Fruit fly (Drosophila melanogaster) whole organism, embryonic: Measurements from ENCODE around the gene mRpL27.

ENCODE experiments used
- Ada2b ChIP-seq: fragments of 200-800 bp; sonication (Bioruptor generic); IDR thresholded peaks from 2 replicates; pipeline ENCODE4 v1.3.6; 2022; ENCODE audit warnings: missing biosample characterization, missing genetic modification characterization
- Atf3 ChIP-seq: fragments of 200-800 bp; sonication (Bioruptor generic); optimal IDR thresholded peaks from 3 replicates; lab custom pipeline; 2016; ENCODE audit warnings: missing biosample characterization, missing genetic modification characterization
- CG1024 ChIP-seq: fragments of 200-800 bp; sonication (Bioruptor generic); IDR thresholded peaks from 2 replicates; pipeline ENCODE4 v1.3.6; 2022; ENCODE audit warnings: missing biosample characterization, missing genetic modification characterization
- CG10654 ChIP-seq: fragments of 200-800 bp; sonication (Bioruptor generic); optimal IDR thresholded peaks from 2 replicates; lab custom pipeline; 2016; ENCODE audit warnings: missing biosample characterization, missing genetic modification characterization
- CG11085 ChIP-seq: fragments of 200-800 bp; sonication (Bioruptor generic); IDR thresholded peaks from 2 replicates; pipeline ENCODE4 v1.3.6; 2022; ENCODE audit warnings: missing biosample characterization, missing genetic modification characterization
- CG11247 ChIP-seq: fragments of 200-800 bp; sonication (Bioruptor generic); IDR thresholded peaks from 2 replicates; pipeline ENCODE4 v1.3.6; 2022; ENCODE audit warnings: missing biosample characterization, missing genetic modification characterization
- CG12219 ChIP-seq: fragments of 200-800 bp; sonication (Bioruptor generic); optimal IDR thresholded peaks from 3 replicates; lab custom pipeline; 2018; ENCODE audit warnings: missing biosample characterization, mild to moderate bottlenecking, missing genetic modification characterization
- CG12769 ChIP-seq: fragments of 200-800 bp; sonication (Bioruptor generic); optimal IDR thresholded peaks from 2 replicates; lab custom pipeline; 2019; ENCODE audit warnings: missing biosample characterization, mild to moderate bottlenecking, missing genetic modification characterization, moderate library complexity
- CG13287 ChIP-seq: fragments of 200-800 bp; sonication (Bioruptor generic); IDR thresholded peaks from 2 replicates; pipeline ENCODE4 v1.3.6; 2022; ENCODE audit warnings: missing biosample characterization, missing genetic modification characterization; ENCODE audit not compliant: partially characterized antibody
- CG13424 ChIP-seq: fragments of 200-800 bp; sonication (Bioruptor generic); optimal IDR thresholded peaks from 2 replicates; lab custom pipeline; 2019; ENCODE audit warnings: missing biosample characterization, mild to moderate bottlenecking, missing genetic modification characterization, moderate library complexity
- CG15601 ChIP-seq: fragments of 200-800 bp; sonication (Bioruptor generic); optimal IDR thresholded peaks from 3 replicates; lab custom pipeline; 2019; ENCODE audit warnings: missing biosample characterization, mild to moderate bottlenecking, missing genetic modification characterization, moderate library complexity
- CG15696 ChIP-seq: fragments of 200-800 bp; sonication (Bioruptor generic); optimal IDR thresholded peaks from 2 replicates; lab custom pipeline; 2019; ENCODE audit warnings: missing biosample characterization, mild to moderate bottlenecking, missing genetic modification characterization, moderate library complexity
- CG16813 ChIP-seq: fragments of 200-800 bp; sonication (Bioruptor generic); IDR thresholded peaks from 3 replicates; pipeline ENCODE4 v1.3.6; 2022; ENCODE audit warnings: missing biosample characterization, missing genetic modification characterization; ENCODE audit not compliant: partially characterized antibody
- CG17328 ChIP-seq: fragments of 200-800 bp; sonication (Bioruptor generic); IDR thresholded peaks from 2 replicates; pipeline ENCODE4 v1.3.6; 2022; ENCODE audit warnings: missing biosample characterization, missing genetic modification characterization
- CG18599 ChIP-seq: fragments of 200-800 bp; sonication (Bioruptor generic); optimal IDR thresholded peaks from 3 replicates; lab custom pipeline; 2017; ENCODE audit warnings: missing biosample characterization, missing genetic modification characterization, mild to moderate bottlenecking, moderate library complexity, missing genetic modification reagents
- CG2202 ChIP-seq: fragments of 200-800 bp; sonication (Bioruptor generic); optimal IDR thresholded peaks from 2 replicates; lab custom pipeline; 2018; ENCODE audit warnings: missing biosample characterization, mild to moderate bottlenecking, missing genetic modification characterization
- CG3847 ChIP-seq: fragments of 200-800 bp; sonication (Bioruptor generic); IDR thresholded peaks from 2 replicates; pipeline ENCODE4 v1.3.6; 2022; ENCODE audit warnings: missing biosample characterization, missing genetic modification characterization
- CG6175 ChIP-seq: fragments of 200-800 bp; sonication (Bioruptor generic); IDR thresholded peaks from 3 replicates; pipeline ENCODE4 v1.3.6; 2022; ENCODE audit warnings: missing biosample characterization, missing genetic modification characterization
- CG6689 ChIP-seq: fragments of 200-800 bp; sonication (Bioruptor generic); IDR thresholded peaks from 2 replicates; pipeline ENCODE4 v1.3.6; 2022; ENCODE audit warnings: missing biosample characterization, missing genetic modification characterization
- D19A ChIP-seq: fragments of 200-800 bp; optimal IDR thresholded peaks from 3 replicates; lab custom pipeline; 2019; ENCODE audit warnings: missing biosample characterization, mild to moderate bottlenecking, missing genetic modification characterization, moderate library complexity
- Deaf1 ChIP-seq: fragments of 200-800 bp; optimal IDR thresholded peaks from 3 replicates; lab custom pipeline; 2019; ENCODE audit warnings: missing biosample characterization, mild to moderate bottlenecking, missing genetic modification characterization, moderate library complexity
- Dp ChIP-seq: fragments of 200-800 bp; sonication (Bioruptor generic); optimal IDR thresholded peaks from 2 replicates; lab custom pipeline; 2018; ENCODE audit warnings: missing biosample characterization, mild to moderate bottlenecking, missing genetic modification characterization, moderate library complexity
- Fer1 ChIP-seq: fragments of 200-800 bp; sonication (Bioruptor generic); optimal IDR thresholded peaks from 2 replicates; lab custom pipeline; 2017; ENCODE audit warnings: missing biosample characterization, mild to moderate bottlenecking, missing genetic modification characterization
- Gsc ChIP-seq: fragments of 200-800 bp; sonication (Bioruptor generic); IDR thresholded peaks from 2 replicates; pipeline ENCODE4 v1.3.6; 2022; ENCODE audit warnings: missing biosample characterization, missing genetic modification characterization
- HHEX ChIP-seq: fragments of 200-800 bp; sonication (Bioruptor generic); optimal IDR thresholded peaks from 3 replicates; lab custom pipeline; 2017; ENCODE audit warnings: missing biosample characterization, mild to moderate bottlenecking, missing genetic modification characterization, missing genetic modification reagents
- MBD-R2 ChIP-seq: fragments of 200-800 bp; sonication (Bioruptor generic); IDR thresholded peaks from 2 replicates; pipeline ENCODE4 v1.3.6; 2022; ENCODE audit warnings: missing biosample characterization, missing genetic modification characterization
- Max ChIP-seq: fragments of 200-800 bp; sonication (Bioruptor generic); optimal IDR thresholded peaks from 2 replicates; lab custom pipeline; 2016; ENCODE audit warnings: missing biosample characterization, mild to moderate bottlenecking, missing genetic modification characterization
- NC2β ChIP-seq: fragments of 200-800 bp; sonication (Bioruptor generic); optimal IDR thresholded peaks from 2 replicates; lab custom pipeline; 2016; ENCODE audit warnings: missing biosample characterization, missing genetic modification characterization
- NFAT ChIP-seq: fragments of 200-800 bp; sonication (Bioruptor generic); IDR thresholded peaks from 2 replicates; pipeline ENCODE4 v1.3.6; 2022; ENCODE audit warnings: missing biosample characterization, missing genetic modification characterization
- Nf-YC ChIP-seq: fragments of 200-800 bp; optimal IDR thresholded peaks from 3 replicates; lab custom pipeline; 2019; ENCODE audit warnings: missing biosample characterization, mild to moderate bottlenecking, missing genetic modification characterization, moderate library complexity
- Oaz ChIP-seq: fragments of 200-800 bp; sonication (Bioruptor generic); IDR thresholded peaks from 2 replicates; pipeline ENCODE4 v1.3.6; 2022; ENCODE audit warnings: missing biosample characterization, missing genetic modification characterization
- Rfx ChIP-seq: fragments of 200-800 bp; sonication (Bioruptor generic); IDR thresholded peaks from 2 replicates; pipeline ENCODE4 v1.3.6; 2022; ENCODE audit warnings: missing biosample characterization, missing genetic modification characterization
- Six4 ChIP-seq: fragments of 200-800 bp; sonication (Bioruptor generic); optimal IDR thresholded peaks from 2 replicates; lab custom pipeline; 2016; ENCODE audit warnings: missing biosample characterization, missing genetic modification characterization
- bigmax ChIP-seq: fragments of 200-800 bp; sonication (Bioruptor generic); optimal IDR thresholded peaks from 2 replicates; lab custom pipeline; 2018; ENCODE audit warnings: missing biosample characterization, mild to moderate bottlenecking, missing genetic modification characterization
- btn ChIP-seq: fragments of 200-800 bp; sonication (Bioruptor generic); optimal IDR thresholded peaks from 2 replicates; lab custom pipeline; 2016; ENCODE audit warnings: missing biosample characterization, missing genetic modification characterization
- chif ChIP-seq, 2 experiments: fragments of 200-800 bp; sonication (Bioruptor generic); optimal IDR thresholded peaks; 3 replicates each; lab custom pipeline; 2016; ENCODE audit warnings: missing biosample characterization in 2 of 2, missing genetic modification characterization in 2 of 2
- esg ChIP-seq: fragments of 200-800 bp; sonication (Bioruptor generic); conservative IDR thresholded peaks from 2 replicates; pipeline ENCODE4 v1.3.6; 2022; ENCODE audit warnings: missing biosample characterization, missing genetic modification characterization
- gcm ChIP-seq: fragments of 200-800 bp; sonication (Bioruptor generic); optimal IDR thresholded peaks from 2 replicates; lab custom pipeline; 2019; ENCODE audit warnings: missing biosample characterization, mild to moderate bottlenecking, missing genetic modification characterization, moderate library complexity
- lab ChIP-seq: fragments of 200-800 bp; sonication (Bioruptor generic); optimal IDR thresholded peaks from 3 replicates; lab custom pipeline; 2017; ENCODE audit warnings: missing biosample characterization, missing genetic modification characterization, mild to moderate bottlenecking, moderate library complexity, missing genetic modification reagents
- lmd ChIP-seq: fragments of 200-800 bp; sonication (Bioruptor generic); IDR thresholded peaks from 2 replicates; pipeline ENCODE4 v1.3.6; 2022; ENCODE audit warnings: missing biosample characterization, missing genetic modification characterization
- nerfin-1 ChIP-seq: fragments of 200-800 bp; sonication (Bioruptor generic); optimal IDR thresholded peaks from 3 replicates; lab custom pipeline; 2019; ENCODE audit warnings: missing biosample characterization, mild to moderate bottlenecking, missing genetic modification characterization, moderate library complexity
- phol ChIP-seq: fragments of 200-800 bp; sonication (Bioruptor generic); optimal IDR thresholded peaks from 3 replicates; lab custom pipeline; 2018; ENCODE audit warnings: missing biosample characterization, mild to moderate bottlenecking, missing genetic modification characterization, moderate library complexity
- prd ChIP-seq, 3 experiments: fragments of >200 bp in 2 of 3; fragments of 200-800 bp in 1 of 3; sonication (Bioruptor generic) in 1 of 3; optimal IDR thresholded peaks in 2 of 3; IDR thresholded peaks in 1 of 3; 2 replicates in 2 of 3; 3 replicates in 1 of 3; pipeline versions ENCODE4 v1.3.6 to Lab custom; 2017 to 2022; ENCODE audit warnings: missing biosample characterization in 1 of 3, missing genetic modification characterization in 1 of 3
- pzg ChIP-seq: fragments of 200-800 bp; sonication (Bioruptor generic); optimal IDR thresholded peaks from 3 replicates; lab custom pipeline; 2018; ENCODE audit warnings: missing biosample characterization, mild to moderate bottlenecking, missing genetic modification characterization, moderate library complexity
- rib ChIP-seq: fragments of 200-800 bp; sonication (Bioruptor generic); IDR thresholded peaks from 2 replicates; pipeline ENCODE4 v1.3.6; 2022; ENCODE audit warnings: missing biosample characterization, missing genetic modification characterization
- salm ChIP-seq: fragments of 200-800 bp; sonication (Bioruptor generic); optimal IDR thresholded peaks from 2 replicates; lab custom pipeline; 2018; ENCODE audit warnings: missing biosample characterization, mild to moderate bottlenecking, missing genetic modification characterization
- sens ChIP-seq: fragments of 200-800 bp; sonication (Bioruptor generic); peaks from one replicate; lab custom pipeline; 2016; ENCODE audit warnings: missing biosample characterization, missing genetic modification characterization
- sim ChIP-seq: fragments of 200-800 bp; sonication (Bioruptor generic); IDR thresholded peaks from 2 replicates; pipeline ENCODE4 v1.3.6; 2022; ENCODE audit warnings: missing biosample characterization, missing genetic modification characterization
- sima ChIP-seq: fragments of 200-800 bp; sonication (Bioruptor generic); optimal IDR thresholded peaks from 2 replicates; lab custom pipeline; 2016; ENCODE audit warnings: missing biosample characterization, missing genetic modification characterization
- tio ChIP-seq: fragments of 200-800 bp; sonication (Bioruptor generic); optimal IDR thresholded peaks from 2 replicates; lab custom pipeline; 2017; ENCODE audit warnings: missing biosample characterization, missing genetic modification characterization, inconsistent platforms
- usp ChIP-seq: fragments of >200 bp; optimal IDR thresholded peaks from 2 replicates; lab custom pipeline; 2017; ENCODE audit warnings: missing biosample characterization, missing genetic modification characterization

The mRpL27 gene

DNA sequence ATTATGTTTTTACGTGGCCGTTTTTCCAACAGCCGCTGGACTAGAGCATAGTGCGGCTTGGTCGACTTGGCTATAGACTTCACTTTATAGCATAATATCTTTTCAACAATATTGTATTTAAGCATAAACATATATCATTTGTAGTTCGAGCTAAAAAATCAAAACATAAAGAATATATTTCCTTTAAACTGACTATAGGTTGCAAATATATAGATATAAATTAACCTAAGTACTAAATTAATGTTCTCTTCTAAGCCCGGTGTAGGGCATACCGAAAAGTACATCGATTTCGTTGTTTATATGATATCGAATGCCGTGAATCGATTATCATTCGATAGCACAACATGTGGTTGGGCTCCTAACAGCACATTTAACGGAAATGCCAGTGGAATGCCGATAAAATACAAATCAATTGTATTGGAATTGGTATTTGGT lies 10.8 kb downstream of the mRpL27 start, which contains the start of gene MFS18 (continued):
- peak; percentile 25 for TF ChIP-seq btn
- peak; percentile 66 for TF ChIP-seq NC2β
- no peak for TF ChIP-seq CG12769
- TF ChIP-seq CG1024 (GFP tag; lab: Robert Waterston, UW) = peak; percentile 96
- peak; percentile 97 for TF ChIP-seq CG6175 (GFP tag; lab: Robert Waterston, UW)
- peak; percentile 69 for TF ChIP-seq Deaf1 (tag; lab: Kevin White, UChicago)
- TF ChIP-seq D19A (tag; lab: Kevin White, UChicago) = peak; percentile 88
- peak; percentile 99 for TF ChIP-seq CG17328
- TF ChIP-seq pzg = peak; percentile 45
- TF ChIP-seq CG16813 (GFP tag; lab: Robert Waterston, UW) = peak; percentile 59
- TF ChIP-seq phol (tag; lab: Kevin White, UChicago) = peak; percentile 99
- peak; percentile 98 for TF ChIP-seq lmd (GFP tag; lab: Robert Waterston, UW)
- TF ChIP-seq Fer1 (GFP tag; lab: Kevin White, UChicago) = peak; percentile 98
- TF ChIP-seq salm (tag; lab: Kevin White, UChicago) = peak; percentile 89
- peak; percentile 99 for TF ChIP-seq lab (GFP tag; lab: Kevin White, UChicago)
- TF ChIP-seq CG13287 (GFP tag; lab: Robert Waterston, UW) = peak; percentile 67
- no peak for TF ChIP-seq tio (GFP tag; lab: Kevin White, UChicago)
- TF ChIP-seq NFAT = peak; percentile 97
- TF ChIP-seq Gsc (GFP tag; lab: Robert Waterston, UW) = peak; percentile 97
- TF ChIP-seq HHEX = peak; percentile 98
- TF ChIP-seq bigmax (GFP tag; lab: Kevin White, UChicago) = peak; percentile 75
- TF ChIP-seq Nf-YC (tag; lab: Kevin White, UChicago) = peak; percentile 87
- peak; percentile 99 for TF ChIP-seq Six4 (GFP tag; lab: Kevin White, UChicago)
- peak; percentile 95 for TF ChIP-seq nerfin-1
- peak; percentile 95 for TF ChIP-seq CG2202 (tag; lab: Kevin White, UChicago)
- TF ChIP-seq sens (GFP tag; lab: Kevin White, UChicago) = peak; percentile 97
- peak; percentile 69 for TF ChIP-seq Atf3 (GFP tag; lab: Kevin White, UChicago)
- peak; percentile 14 for TF ChIP-seq sima (GFP tag; lab: Kevin White, UChicago)
- TF ChIP-seq CG6689 (GFP tag; lab: Robert Waterston, UW) = peak; percentile 99
- peak; percentile 99 for TF ChIP-seq sim (GFP tag; lab: Robert Waterston, UW)
- TF ChIP-seq MBD-R2 (GFP tag; lab: Robert Waterston, UW) = peak; percentile 98
- TF ChIP-seq CG12219 = peak; percentile 89
- peak; percentile 98 for TF ChIP-seq Ada2b
- TF ChIP-seq CG15696 (tag; lab: Kevin White, UChicago) = peak; percentile 96
- TF ChIP-seq rib (GFP tag; lab: Robert Waterston, UW) = peak; percentile 97
- peak; percentile 99 for TF ChIP-seq Max (GFP tag; lab: Kevin White, UChicago)
- TF ChIP-seq gcm (GFP tag; lab: Kevin White, UChicago) = peak; percentile 96
- TF ChIP-seq Dp (GFP tag; lab: Kevin White, UChicago) = peak; percentile 43
- TF ChIP-seq CG10654 (GFP tag; lab: Kevin White, UChicago) = peak; percentile 99
- TF ChIP-seq CG15601 (tag; lab: Kevin White, UChicago) = peak; percentile 91
- TF ChIP-seq prd (optimal IDR thresholded peaks at IDR 0.05; lab: Kevin White, UChicago) = no peak
- TF ChIP-seq prd (GFP tag; IDR thresholded peaks at IDR 0.05; lab: Robert Waterston, UW) = peak; percentile 100
- TF ChIP-seq chif (GFP tag; optimal IDR thresholded peaks at IDR 0.05; lab: Kevin White, UChicago) = peak; percentile 80 to 86
- peak; percentile 99 for TF ChIP-seq esg (GFP tag; lab: Robert Waterston, UW)
- peak; percentile 97 for TF ChIP-seq CG11247
- TF ChIP-seq Rfx = peak; percentile 98
- TF ChIP-seq Oaz (GFP tag; lab: Robert Waterston, UW) = peak; percentile 97
- peak; percentile 97 for TF ChIP-seq CG3847
- no peak for TF ChIP-seq usp
- peak; percentile 99 for TF ChIP-seq CG18599 (GFP tag; lab: Kevin White, UChicago)
- TF ChIP-seq CG11085 (GFP tag; lab: Robert Waterston, UW) = peak; percentile 98
- TF ChIP-seq CG13424 (tag; lab: Kevin White, UChicago) = peak; percentile 92
